Worm (Caenorhabditis elegans): ENCODE results near the gene ZK418.13.

DNA sequence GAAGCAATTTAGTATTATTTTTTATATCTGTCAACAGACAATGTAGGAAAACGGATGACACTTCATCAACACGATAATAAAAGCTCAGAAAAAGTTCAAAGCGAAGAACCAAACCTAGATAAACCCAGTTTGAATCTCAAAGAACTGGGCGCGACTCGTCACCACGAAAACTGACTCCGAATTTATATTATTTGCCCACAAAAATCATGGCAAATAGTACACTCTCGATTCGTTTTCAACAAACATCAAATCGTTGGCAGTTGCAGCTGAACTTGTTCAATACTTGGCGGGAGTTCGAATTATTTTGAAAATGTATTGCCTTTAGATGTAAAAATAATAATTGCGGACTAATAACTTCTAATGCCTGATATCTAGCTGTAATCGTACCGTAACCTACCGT, 6.8 kb upstream of the ZK418.13 start:
- TF ChIP-seq nfya-1 (tag; optimal IDR thresholded peaks at IDR 0.05) (no peak), ceh-48 (tag; optimal IDR thresholded peaks at IDR 0.05) (no peak), fkh-6 (tag; optimal IDR thresholded peaks at IDR 0.05) (no peak), pqm-1 (tag; optimal IDR thresholded peaks at IDR 0.05) (no peak), pha-4 (tag; optimal IDR thresholded peaks at IDR 0.05) (no peak), ama-1 (optimal IDR thresholded peaks at IDR 0.05) (no peak), dve-1 (tag; optimal IDR thresholded peaks at IDR 0.05) (no peak), sox-2 (GFP tag; IDR thresholded peaks at IDR 0.05) (no peak), unc-55 (GFP tag; optimal IDR thresholded peaks at IDR 0.05) (no peak), pha-2 (tag; optimal IDR thresholded peaks at IDR 0.05) (no peak)

Data from whole organism, late embryonic.